Worm (Caenorhabditis elegans) whole organism, mixed stage, embryonic: ENCODE measurements around the gene srz-23.

Experiments used
- M03D4.4 ChIP-seq: sonication (generic microtip); optimal IDR thresholded peaks from 2 replicates; lab custom pipeline; 2017; ENCODE audit warnings: mild to moderate bottlenecking, missing genetic modification characterization, missing compliant biosample characterization
- ceh-39 ChIP-seq: fragments of 150-350 bp; optimal IDR thresholded peaks from 2 replicates; lab custom pipeline; 2014; ENCODE audit warnings: missing biosample characterization, missing genetic modification characterization
- ceh-43 ChIP-seq: fragments of 200-800 bp; sonication (Bioruptor generic); optimal IDR thresholded peaks from 2 replicates; lab custom pipeline; 2018; ENCODE audit warnings: mild to moderate bottlenecking, missing genetic modification characterization, moderate library complexity, missing compliant biosample characterization
- ceh-83 ChIP-seq: fragments of 200-800 bp; sonication (Bioruptor generic); optimal IDR thresholded peaks from 2 replicates; lab custom pipeline; 2018; ENCODE audit warnings: mild to moderate bottlenecking, missing genetic modification characterization, missing compliant biosample characterization
- drap-1 ChIP-seq: fragments of 200-800 bp; sonication (Bioruptor generic); optimal IDR thresholded peaks from 3 replicates; lab custom pipeline; 2018; ENCODE audit warnings: mild to moderate bottlenecking, missing genetic modification characterization, missing compliant biosample characterization
- elt-1 ChIP-seq: sonication (generic microtip); optimal IDR thresholded peaks from 2 replicates; lab custom pipeline; 2017; ENCODE audit warnings: missing genetic modification characterization, mild to moderate bottlenecking, missing compliant biosample characterization, antibody characterized with exemption, moderate library complexity, borderline replicate concordance; ENCODE audit not compliant: insufficient read depth
- elt-3 ChIP-seq: fragments of 150-350 bp; optimal IDR thresholded peaks from 2 replicates; lab custom pipeline; 2014; ENCODE audit warnings: missing biosample characterization, missing genetic modification characterization
- flh-1 ChIP-seq: fragments of 200-800 bp; sonication (Bioruptor generic); optimal IDR thresholded peaks from 2 replicates; lab custom pipeline; 2018; ENCODE audit warnings: mild to moderate bottlenecking, missing genetic modification characterization, moderate library complexity, missing compliant biosample characterization
- ham-2 ChIP-seq: fragments of 200-800 bp; sonication (Bioruptor generic); optimal IDR thresholded peaks from 2 replicates; lab custom pipeline; 2018; ENCODE audit warnings: mild to moderate bottlenecking, missing genetic modification characterization, missing compliant biosample characterization
- hlh-1 ChIP-seq: fragments of 150-350 bp; optimal IDR thresholded peaks from 2 replicates; lab custom pipeline; 2014; ENCODE audit warnings: missing biosample characterization, missing genetic modification reagents, missing genetic modification characterization
- lin-13 ChIP-seq: fragments of 150-350 bp; optimal IDR thresholded peaks from 2 replicates; lab custom pipeline; 2014; ENCODE audit warnings: missing biosample characterization, missing genetic modification characterization
- lin-32 ChIP-seq: fragments of 200-800 bp; sonication (Bioruptor generic); optimal IDR thresholded peaks from 2 replicates; lab custom pipeline; 2018; ENCODE audit warnings: mild to moderate bottlenecking, missing genetic modification characterization, missing compliant biosample characterization
- lsy-2 ChIP-seq: fragments of 150-350 bp; optimal IDR thresholded peaks from 2 replicates; lab custom pipeline; 2014; ENCODE audit warnings: missing biosample characterization, missing genetic modification characterization
- mab-5 ChIP-seq: fragments of 150-350 bp; optimal IDR thresholded peaks from 2 replicates; lab custom pipeline; 2014; ENCODE audit warnings: missing biosample characterization, missing genetic modification characterization
- mep-1 ChIP-seq: fragments of 150-350 bp; optimal IDR thresholded peaks from 2 replicates; lab custom pipeline; 2017; ENCODE audit warnings: missing biosample characterization, missing genetic modification reagents, missing genetic modification characterization, inconsistent platforms
- mls-2 ChIP-seq: sonication (generic microtip); optimal IDR thresholded peaks from 2 replicates; lab custom pipeline; 2016; ENCODE audit warnings: mild to moderate bottlenecking, missing genetic modification characterization, moderate library complexity, missing compliant biosample characterization
- nhr-2 ChIP-seq: fragments of 150-350 bp; optimal IDR thresholded peaks from 2 replicates; lab custom pipeline; 2014; ENCODE audit warnings: missing biosample characterization, missing genetic modification characterization
- nhr-237 ChIP-seq: fragments of 150-350 bp; optimal IDR thresholded peaks from 2 replicates; lab custom pipeline; 2014; ENCODE audit warnings: missing biosample characterization, missing genetic modification characterization
- nhr-28 ChIP-seq: fragments of 150-350 bp; optimal IDR thresholded peaks from 2 replicates; lab custom pipeline; 2014; ENCODE audit warnings: missing biosample characterization, missing genetic modification characterization
- nhr-76 ChIP-seq: sonication (generic microtip); optimal IDR thresholded peaks from 2 replicates; lab custom pipeline; 2017; ENCODE audit warnings: missing biosample characterization, missing genetic modification characterization
- pha-4 ChIP-seq: fragments of 150-350 bp; optimal IDR thresholded peaks from 2 replicates; lab custom pipeline; 2018; ENCODE audit warnings: missing biosample characterization, missing genetic modification reagents, missing genetic modification characterization
- sem-2 ChIP-seq: fragments of 200-800 bp; sonication (Bioruptor generic); optimal IDR thresholded peaks from 2 replicates; lab custom pipeline; 2018; ENCODE audit warnings: mild to moderate bottlenecking, missing genetic modification characterization, missing compliant biosample characterization
- sptf-1 ChIP-seq: sonication (generic microtip); optimal IDR thresholded peaks from 2 replicates; lab custom pipeline; 2017; ENCODE audit warnings: mild to moderate bottlenecking, missing genetic modification characterization, moderate library complexity, missing compliant biosample characterization
- tbx-8 ChIP-seq: fragments of 200-800 bp; sonication (Bioruptor generic); optimal IDR thresholded peaks from 2 replicates; lab custom pipeline; 2018; ENCODE audit warnings: mild to moderate bottlenecking, missing genetic modification characterization, moderate library complexity, missing compliant biosample characterization
- unc-120 ChIP-seq: sonication (generic microtip); optimal IDR thresholded peaks from 2 replicates; lab custom pipeline; 2017; ENCODE audit warnings: missing genetic modification characterization, missing compliant biosample characterization; ENCODE audit not compliant: poor library complexity, severe bottlenecking
- unc-39 ChIP-seq: fragments of 150-350 bp; optimal IDR thresholded peaks from 2 replicates; lab custom pipeline; 2014; ENCODE audit warnings: missing biosample characterization, missing genetic modification characterization
- unc-62 ChIP-seq: fragments of 150-350 bp; optimal IDR thresholded peaks from 2 replicates; lab custom pipeline; 2014; ENCODE audit warnings: missing biosample characterization, missing genetic modification reagents, missing genetic modification characterization
- zip-8 ChIP-seq: fragments of 150-350 bp; optimal IDR thresholded peaks from 2 replicates; lab custom pipeline; 2014; ENCODE audit warnings: missing biosample characterization, missing genetic modification characterization
- ztf-11 ChIP-seq: fragments of 150-350 bp; optimal IDR thresholded peaks from 2 replicates; lab custom pipeline; 2014; ENCODE audit warnings: missing biosample characterization, missing genetic modification characterization

Gene srz-23

ce11 chrIV:3453346-3453745 is at the start of gene srz-23:
Gene srz-23 (plus strand): TSS chrIV:3453608.
- TF ChIP-seq elt-1 (tag; lab: Kevin White, UChicago) (no peak), nhr-76 (no peak)

ce11 chrIV:3415383-3415782 is 38.0 kb upstream of the srz-23 start, which contains the start of gene lgc-9:
Gene lgc-9 (plus strand): TSS chrIV:3415683.
- TF ChIP-seq ceh-39 (tag; lab: Kevin White, UChicago) (no peak), lsy-2 (tag; lab: Kevin White, UChicago) (no peak), mab-5 (tag; lab: Kevin White, UChicago) (no peak), nhr-28 (tag; lab: Kevin White, UChicago) (no peak), elt-3 (tag; lab: Kevin White, UChicago) (no peak), zip-8 (no peak), ztf-11 (no peak)

ce11 chrIV:3418741-3419140 is 34.7 kb upstream of the srz-23 start:
- no peak for TF ChIP-seq zip-8
- TF ChIP-seq nhr-28 (tag; lab: Kevin White, UChicago), result no peak
- TF ChIP-seq, all 35 proteins: peak for 0

- TF ChIP-seq pha-4 (tag; lab: Kevin White, UChicago) (no peak), flh-1 (GFP tag; lab: Kevin White, UChicago) (no peak), nhr-2 (tag; lab: Kevin White, UChicago) (no peak), elt-1 (tag; lab: Kevin White, UChicago) (no peak), elt-3 (tag; lab: Kevin White, UChicago) (no peak), tbx-8 (no peak), sem-2 (GFP tag; lab: Kevin White, UChicago) (no peak), unc-120 (tag; lab: Kevin White, UChicago) (no peak), ham-2 (GFP tag; lab: Kevin White, UChicago) (no peak), ceh-39 (tag; lab: Kevin White, UChicago) (no peak), unc-62 (GFP tag; lab: Kevin White, UChicago) (no peak), ceh-43 (GFP tag; lab: Kevin White, UChicago) (no peak), drap-1 (GFP tag; lab: Kevin White, UChicago) (no peak), hlh-1 (tag; lab: Kevin White, UChicago) (no peak), ceh-83 (no peak), lsy-2 (tag; lab: Kevin White, UChicago) (no peak), nhr-28 (tag; lab: Kevin White, UChicago) (no peak), lin-13 (tag; lab: Kevin White, UChicago) (no peak), sptf-1 (tag; lab: Kevin White, UChicago) (no peak), unc-39 (tag; lab: Kevin White, UChicago) (no peak)
These were observed 30.9 kb upstream of the srz-23 start, which contains the start of gene C04C3.6 for ce11 chrIV:3422516-3422915. Gene C04C3.6 (minus strand): TSS chrIV:3422616.

ce11 chrIV:3428434-3428950 is 24.9 kb upstream of the srz-23 start, which contains the start of the genes C04C3.9 and srz-60:
Gene C04C3.9 (minus strand): TSS chrIV:3428534.
Gene srz-60 (plus strand): TSS chrIV:3428900.
- TF ChIP-seq sem-2 (GFP tag; lab: Kevin White, UChicago) (no peak), unc-39 (tag; lab: Kevin White, UChicago) (no peak), hlh-1 (tag; lab: Kevin White, UChicago) (no peak), pha-4 (tag; lab: Kevin White, UChicago) (no peak), ceh-83 (no peak), lin-32 (GFP tag; lab: Kevin White, UChicago) (no peak), mep-1 (tag; lab: Kevin White, UChicago) (no peak), M03D4.4 (tag; lab: Kevin White, UChicago) (no peak), mls-2 (tag; lab: Kevin White, UChicago) (no peak), nhr-237 (tag; lab: Kevin White, UChicago) (no peak), ham-2 (GFP tag; lab: Kevin White, UChicago) (no peak), flh-1 (GFP tag; lab: Kevin White, UChicago) (no peak), lsy-2 (tag; lab: Kevin White, UChicago) (no peak), zip-8 (no peak)
